Fruit fly (Drosophila melanogaster) whole organism: ENCODE data around the gene Cp36.

Source experiments
- CG8478 ChIP-seq: fragments of >200 bp; optimal IDR thresholded peaks from 2 replicates; lab custom pipeline; 2018; ENCODE audit warnings: inconsistent platforms
- Dll ChIP-seq: fragments of >200 bp; optimal IDR thresholded peaks from 2 replicates; lab custom pipeline; 2017
- EcR ChIP-seq, 2 experiments: fragments of >200 bp; optimal IDR thresholded peaks; 2 replicates each; lab custom pipeline; 2017; ENCODE audit warnings: missing biosample characterization in 2 of 2, missing genetic modification characterization in 2 of 2, missing genetic modification reagents in 2 of 2
- pan ChIP-seq: fragments of >200 bp; optimal IDR thresholded peaks from 2 replicates; lab custom pipeline; 2017
- psq ChIP-seq: fragments of >200 bp; optimal IDR thresholded peaks from 2 replicates; lab custom pipeline; 2017
- usp ChIP-seq: fragments of >200 bp; optimal IDR thresholded peaks from 2 replicates; lab custom pipeline; 2017; ENCODE audit warnings: missing biosample characterization, missing genetic modification characterization, mixed read lengths

DNA sequence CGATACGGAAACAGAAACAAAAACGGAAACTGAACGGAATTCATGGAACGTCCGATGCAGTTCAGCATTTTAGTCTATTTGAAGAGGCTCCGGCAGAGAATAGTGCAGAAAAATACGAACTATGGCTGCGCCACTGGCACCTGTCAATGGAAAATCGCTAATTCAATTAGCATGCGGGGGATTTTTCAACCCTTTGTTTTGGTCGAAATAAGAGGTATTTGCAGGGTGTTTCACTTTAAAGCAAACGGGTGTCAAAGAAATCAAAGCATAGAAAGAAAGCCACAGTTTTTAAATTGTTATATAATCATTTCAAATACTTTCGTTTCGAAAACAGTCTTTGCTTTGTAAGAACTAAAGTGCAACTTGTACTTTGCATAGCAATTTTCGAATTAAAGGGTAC is 50.5 kb downstream of the Cp36 start, which contains the start of gene PIP82:
- TF ChIP-seq usp (GFP tag; lab: Kevin White, UChicago) (no peak), CG8478 (lab: Kevin White, UChicago) (no peak), pan (lab: Kevin White, UChicago) (no peak), EcR (GFP tag; optimal IDR thresholded peaks at IDR 0.05; lab: Kevin White, UChicago) (no peak), psq (lab: Kevin White, UChicago) (no peak), Dll (no peak)
